Fruit fly (Drosophila melanogaster): ENCODE measurements around the gene PolE1.

Gene PolE1

dm6 chr3R:23331280-23331679 is 16.6 kb upstream of the PolE1 start (continued):
- TF ChIP-seq CG2875 (GFP tag; optimal IDR thresholded peaks at IDR 0.05) (peak; percentile 28), ro (GFP tag; IDR thresholded peaks at IDR 0.05) (no peak), seq (GFP tag; IDR thresholded peaks at IDR 0.05) (no peak), CG13296 (GFP tag; optimal IDR thresholded peaks at IDR 0.05) (peak; percentile 45), Dfd (GFP tag; optimal IDR thresholded peaks at IDR 0.05) (no peak), CG7271 (tag; optimal IDR thresholded peaks at IDR 0.05) (peak; percentile 37), gsb (GFP tag; IDR thresholded peaks at IDR 0.05) (no peak; the same call in 1 of the 2 replicates), wek (GFP tag; optimal IDR thresholded peaks at IDR 0.05) (no peak), Antp (GFP tag; optimal IDR thresholded peaks at IDR 0.05) (no peak), CG8281 (tag; optimal IDR thresholded peaks at IDR 0.05) (peak; percentile 21), org-1 (GFP tag; optimal IDR thresholded peaks at IDR 0.05) (no peak), CG3407 (GFP tag; optimal IDR thresholded peaks at IDR 0.05) (no peak), CG17385 (GFP tag; optimal IDR thresholded peaks at IDR 0.05) (peak; percentile 35), CG3847 (GFP tag; IDR thresholded peaks at IDR 0.05) (no peak; the same call in 1 of the 2 replicates), CG17568 (GFP tag; optimal IDR thresholded peaks at IDR 0.05) (peak; percentile 69), MTF-1 (GFP tag; optimal IDR thresholded peaks at IDR 0.05; ENCODE audit: borderline replicate concordance) (peak; percentile 84), CG12071 (GFP tag; optimal IDR thresholded peaks at IDR 0.05) (peak; percentile 54), nau (GFP tag; optimal IDR thresholded peaks at IDR 0.05) (no peak), bowl (GFP tag; IDR thresholded peaks at IDR 0.05) (no peak), CG1529 (GFP tag; optimal IDR thresholded peaks at IDR 0.05) (peak; percentile 51), CG2712 (tag; optimal IDR thresholded peaks at IDR 0.05) (peak; percentile 64), CG12236 (GFP tag; optimal IDR thresholded peaks at IDR 0.05) (peak; percentile 6), PHDP (tag; optimal IDR thresholded peaks at IDR 0.05) (peak; percentile 72), CG1832 (GFP tag; optimal IDR thresholded peaks at IDR 0.05) (no peak), CG7372 (GFP tag; IDR thresholded peaks at IDR 0.05) (no peak; the same call in 1 of the 2 replicates), da (GFP tag; optimal IDR thresholded peaks at IDR 0.05) (no peak), emc (GFP tag; optimal IDR thresholded peaks at IDR 0.05) (no peak), Dref (GFP tag; IDR thresholded peaks at IDR 0.05) (no peak), klu (GFP tag; IDR thresholded peaks at IDR 0.05) (no peak), sug (tag; optimal IDR thresholded peaks at IDR 0.05) (peak; percentile 13), Adf1 (GFP tag; IDR thresholded peaks at IDR 0.05) (no peak), row (GFP tag; IDR thresholded peaks at IDR 0.05) (no peak), Abd-B (GFP tag; optimal IDR thresholded peaks at IDR 0.05) (no peak), pho (GFP tag; optimal IDR thresholded peaks at IDR 0.05) (no peak), Pdp1 (GFP tag; optimal IDR thresholded peaks at IDR 0.05) (peak in 1 of 2 experiments; percentile 51), corto (GFP tag; optimal IDR thresholded peaks at IDR 0.05) (no peak), TFAM (GFP tag; optimal IDR thresholded peaks at IDR 0.05) (no peak), Hmr (GFP tag; optimal IDR thresholded peaks at IDR 0.05) (peak; percentile 36), luna (GFP tag; optimal IDR thresholded peaks at IDR 0.05) (no peak), CG14050 (GFP tag; IDR thresholded peaks at IDR 0.05) (no peak), schlank (tag; optimal IDR thresholded peaks at IDR 0.05) (no peak), Camta (GFP tag; optimal IDR thresholded peaks at IDR 0.05) (no peak), eve (GFP tag; optimal IDR thresholded peaks at IDR 0.05) (no peak), ems (GFP tag; optimal IDR thresholded peaks at IDR 0.05) (no peak), sd (tag; optimal IDR thresholded peaks at IDR 0.05) (no peak), CG2120 (GFP tag; optimal IDR thresholded peaks at IDR 0.05) (no peak), jumu (GFP tag; optimal IDR thresholded peaks at IDR 0.05) (no peak), Vsx1 (GFP tag; optimal IDR thresholded peaks at IDR 0.05) (peak; percentile 77), CG31224 (GFP tag; IDR thresholded peaks at IDR 0.05) (no peak), CG34376 (GFP tag; optimal IDR thresholded peaks at IDR 0.05) (no peak), CG10654 (GFP tag; optimal IDR thresholded peaks at IDR 0.05) (peak; percentile 37)
